Worm (Caenorhabditis elegans) whole organism, L2 larva: Measurements from ENCODE around the gene prmt-1.

Experiments
- C34F6.9 ChIP-seq: fragments of 150-350 bp; optimal IDR thresholded peaks from 2 replicates; lab custom pipeline; 2014; ENCODE audit warnings: missing biosample characterization, missing genetic modification characterization
- F13H6.1 ChIP-seq: sonication (generic microtip); optimal IDR thresholded peaks from 2 replicates; lab custom pipeline; 2016; ENCODE audit warnings: missing genetic modification characterization, missing compliant biosample characterization
- R02D3.7 ChIP-seq: fragments of 150-350 bp; optimal IDR thresholded peaks from 2 replicates; lab custom pipeline; 2014; ENCODE audit warnings: missing biosample characterization, missing genetic modification characterization
- Y55F3AM.14 ChIP-seq: fragments of 200-800 bp; sonication (Bioruptor generic); optimal IDR thresholded peaks from 2 replicates; lab custom pipeline; 2018; ENCODE audit warnings: mild to moderate bottlenecking, missing genetic modification characterization, missing compliant biosample characterization
- ZK546.5 ChIP-seq: sonication (generic microtip); optimal IDR thresholded peaks from 2 replicates; lab custom pipeline; 2017; ENCODE audit warnings: missing biosample characterization, missing genetic modification characterization
- alr-1 ChIP-seq: fragments of 150-350 bp; optimal IDR thresholded peaks from 2 replicates; lab custom pipeline; 2014; ENCODE audit warnings: missing biosample characterization, missing genetic modification characterization
- aly-2 ChIP-seq: fragments of 150-350 bp; optimal IDR thresholded peaks from 2 replicates; lab custom pipeline; 2014; ENCODE audit warnings: missing biosample characterization, missing genetic modification characterization
- ama-1 ChIP-seq: fragments of 150-350 bp; optimal IDR thresholded peaks from 2 replicates; lab custom pipeline; 2018; ENCODE audit warnings: inconsistent platforms
- blmp-1 ChIP-seq: sonication (generic microtip); optimal IDR thresholded peaks from 2 replicates; lab custom pipeline; 2017; ENCODE audit warnings: missing genetic modification characterization, mild to moderate bottlenecking, missing compliant biosample characterization, antibody characterized with exemption, moderate library complexity; ENCODE audit not compliant: insufficient read depth
- ceh-16 ChIP-seq: fragments of 150-350 bp; optimal IDR thresholded peaks from 2 replicates; lab custom pipeline; 2014; ENCODE audit warnings: missing biosample characterization, missing genetic modification characterization
- ceh-82 ChIP-seq: fragments of 150-350 bp; optimal IDR thresholded peaks from 2 replicates; lab custom pipeline; 2014; ENCODE audit warnings: missing biosample characterization, missing genetic modification characterization
- crh-2 ChIP-seq: sonication (generic microtip); optimal IDR thresholded peaks from 2 replicates; lab custom pipeline; 2017; ENCODE audit warnings: missing biosample characterization, missing genetic modification characterization
- dmd-4 ChIP-seq: sonication (generic microtip); optimal IDR thresholded peaks from 2 replicates; lab custom pipeline; 2017; ENCODE audit warnings: missing biosample characterization, missing genetic modification characterization
- egl-27 ChIP-seq: sonication (generic microtip); optimal IDR thresholded peaks from 3 replicates; lab custom pipeline; 2017; ENCODE audit warnings: missing biosample characterization, missing genetic modification reagents, missing genetic modification characterization
- elt-1 ChIP-seq: fragments of 150-350 bp; optimal IDR thresholded peaks from 2 replicates; lab custom pipeline; 2014; ENCODE audit warnings: missing biosample characterization, missing genetic modification characterization
- elt-3 ChIP-seq: sonication (generic microtip); optimal IDR thresholded peaks from 2 replicates; lab custom pipeline; 2017; ENCODE audit warnings: missing biosample characterization, missing genetic modification characterization
- fos-1 ChIP-seq: fragments of 150-350 bp; optimal IDR thresholded peaks from 2 replicates; lab custom pipeline; 2014; ENCODE audit warnings: missing biosample characterization, missing genetic modification characterization
- gmeb-1 ChIP-seq: fragments of 150-350 bp; optimal IDR thresholded peaks from 2 replicates; lab custom pipeline; 2014; ENCODE audit warnings: missing biosample characterization, missing genetic modification characterization
- lin-11 ChIP-seq: fragments of 150-350 bp; sonication (generic microtip); optimal IDR thresholded peaks from 2 replicates; lab custom pipeline; 2014; ENCODE audit warnings: missing biosample characterization, missing genetic modification characterization, inconsistent platforms, mixed read lengths
- lin-13 ChIP-seq: fragments of 150-350 bp; optimal IDR thresholded peaks from 2 replicates; lab custom pipeline; 2014; ENCODE audit warnings: missing biosample characterization, missing genetic modification reagents, missing genetic modification characterization
- lin-39 ChIP-seq: fragments of 150-350 bp; optimal IDR thresholded peaks from 2 replicates; lab custom pipeline; 2014; ENCODE audit warnings: missing biosample characterization, missing genetic modification reagents, missing genetic modification characterization
- lsy-2 ChIP-seq, 2 experiments: fragments of 150-350 bp in 1 of 2; sonication (generic microtip) in 1 of 2; optimal IDR thresholded peaks; 2 replicates each; lab custom pipeline; 2014 to 2017; ENCODE audit warnings: missing biosample characterization in 2 of 2, missing genetic modification characterization in 2 of 2
- mab-5 ChIP-seq: fragments of 150-350 bp; optimal IDR thresholded peaks from 2 replicates; lab custom pipeline; 2014; ENCODE audit warnings: missing biosample characterization, missing genetic modification characterization
- mbf-1 ChIP-seq: sonication (generic microtip); optimal IDR thresholded peaks from 2 replicates; lab custom pipeline; 2017; ENCODE audit warnings: missing biosample characterization, missing genetic modification characterization
- mdl-1 ChIP-seq, 2 experiments: fragments of 150-350 bp in 1 of 2; sonication (generic microtip) in 1 of 2; optimal IDR thresholded peaks; 2 replicates each; lab custom pipeline; 2017; ENCODE audit warnings: missing biosample characterization in 2 of 2, missing genetic modification characterization in 2 of 2
- nhr-10 ChIP-seq: sonication (generic microtip); optimal IDR thresholded peaks from 2 replicates; lab custom pipeline; 2017; ENCODE audit warnings: missing biosample characterization, missing genetic modification characterization
- nhr-11 ChIP-seq: fragments of 150-350 bp; optimal IDR thresholded peaks from 2 replicates; lab custom pipeline; 2014; ENCODE audit warnings: missing biosample characterization, missing genetic modification characterization
- nhr-12 ChIP-seq: fragments of 150-350 bp; optimal IDR thresholded peaks from 2 replicates; lab custom pipeline; 2014; ENCODE audit warnings: missing biosample characterization, missing genetic modification characterization
- nhr-129 ChIP-seq: fragments of 150-350 bp; optimal IDR thresholded peaks from 2 replicates; lab custom pipeline; 2014; ENCODE audit warnings: missing biosample characterization, missing genetic modification characterization
- nhr-21 ChIP-seq: fragments of 150-350 bp; optimal IDR thresholded peaks from 2 replicates; lab custom pipeline; 2014; ENCODE audit warnings: missing biosample characterization, missing genetic modification characterization
- nhr-23 ChIP-seq: fragments of 150-350 bp; optimal IDR thresholded peaks from 2 replicates; lab custom pipeline; 2014; ENCODE audit warnings: missing biosample characterization, missing genetic modification reagents, missing genetic modification characterization
- nhr-237 ChIP-seq: fragments of 150-350 bp; optimal IDR thresholded peaks from 2 replicates; lab custom pipeline; 2014; ENCODE audit warnings: missing biosample characterization, missing genetic modification characterization
- nhr-25 ChIP-seq: fragments of 150-350 bp; sonication (generic microtip); optimal IDR thresholded peaks from 3 replicates; lab custom pipeline; 2014; ENCODE audit warnings: missing biosample characterization, missing genetic modification characterization
- nhr-6 ChIP-seq: fragments of 150-350 bp; optimal IDR thresholded peaks from 2 replicates; lab custom pipeline; 2014; ENCODE audit warnings: missing biosample characterization, missing genetic modification characterization
- nhr-77 ChIP-seq: fragments of 150-350 bp; optimal IDR thresholded peaks from 2 replicates; lab custom pipeline; 2014; ENCODE audit warnings: missing biosample characterization, missing genetic modification characterization
- peb-1 ChIP-seq: fragments of 150-350 bp; optimal IDR thresholded peaks from 2 replicates; lab custom pipeline; 2014; ENCODE audit warnings: missing biosample characterization, missing genetic modification characterization
- sem-4 ChIP-seq: fragments of 150-350 bp; optimal IDR thresholded peaks from 2 replicates; lab custom pipeline; 2014; ENCODE audit warnings: missing biosample characterization, missing genetic modification reagents, missing genetic modification characterization
- skn-1 ChIP-seq: sonication (generic microtip); optimal IDR thresholded peaks from 2 replicates; lab custom pipeline; 2017; ENCODE audit warnings: missing biosample characterization, missing genetic modification characterization
- sma-3 ChIP-seq: sonication (generic microtip); optimal IDR thresholded peaks from 2 replicates; lab custom pipeline; 2016; ENCODE audit warnings: missing genetic modification reagents, missing genetic modification characterization, missing compliant biosample characterization
- sma-9 ChIP-seq, 2 experiments: fragments of 150-350 bp in 1 of 2; sonication (generic microtip) in 1 of 2; optimal IDR thresholded peaks; 2 replicates each; lab custom pipeline; 2014 to 2016; ENCODE audit warnings: missing genetic modification characterization in 2 of 2, mild to moderate bottlenecking in 1 of 2, missing biosample characterization in 1 of 2, missing compliant biosample characterization in 1 of 2, missing genetic modification reagents in 1 of 2, moderate library complexity in 1 of 2
- snpc-4 ChIP-seq: fragments of 150-350 bp; optimal IDR thresholded peaks from 2 replicates; lab custom pipeline; 2014; ENCODE audit warnings: missing biosample characterization, missing genetic modification characterization
- unc-39 ChIP-seq: fragments of 150-350 bp; optimal IDR thresholded peaks from 2 replicates; lab custom pipeline; 2014; ENCODE audit warnings: missing biosample characterization, missing genetic modification characterization
- unc-55 ChIP-seq: fragments of 150-350 bp; sonication (generic microtip); optimal IDR thresholded peaks from 3 replicates; lab custom pipeline; 2014; ENCODE audit warnings: missing biosample characterization, missing genetic modification reagents, missing genetic modification characterization
- unc-62 ChIP-seq: fragments of 150-350 bp; optimal IDR thresholded peaks from 2 replicates; lab custom pipeline; 2014; ENCODE audit warnings: missing biosample characterization, missing genetic modification reagents, missing genetic modification characterization
- zag-1 ChIP-seq: fragments of 150-350 bp; optimal IDR thresholded peaks from 2 replicates; lab custom pipeline; 2014; ENCODE audit warnings: missing biosample characterization, missing genetic modification characterization
- ztf-1 ChIP-seq: fragments of 200-800 bp; sonication (Bioruptor generic); conservative IDR thresholded peaks from 2 replicates; pipeline ENCODE4 v1.3.6; 2022; ENCODE audit warnings: missing genetic modification characterization, missing compliant biosample characterization
- ztf-11 ChIP-seq: sonication (generic microtip); optimal IDR thresholded peaks from 2 replicates; lab custom pipeline; 2017; ENCODE audit warnings: missing biosample characterization, missing genetic modification characterization
- ztf-4 ChIP-seq: fragments of 150-350 bp; optimal IDR thresholded peaks from 2 replicates; lab custom pipeline; 2014; ENCODE audit warnings: missing biosample characterization, missing genetic modification characterization

The prmt-1 gene

ce11 chrV:20269661-20270137 is at the start of gene prmt-1, which contains the start of gene cdkr-3:
Gene prmt-1, minus strand, starts transcription at chrV:20269711.
Gene cdkr-3, plus strand, starts transcription at chrV:20270107.
- TF ChIP-seq lin-13 (GFP tag; lab: Kevin White, UChicago): peak; percentile 48
- no peak for TF ChIP-seq ztf-4 (tag; lab: Kevin White, UChicago)
- TF ChIP-seq zag-1 (tag; lab: Kevin White, UChicago): no peak
- no peak for TF ChIP-seq unc-39 (tag; lab: Kevin White, UChicago)
- no peak for TF ChIP-seq F13H6.1 (tag; lab: Kevin White, UChicago)
- TF ChIP-seq sma-3 (GFP tag; lab: Kevin White, UChicago): peak; percentile 12
- no peak for TF ChIP-seq blmp-1 (tag; lab: Kevin White, UChicago)
- peak; percentile 5 for TF ChIP-seq fos-1 (tag; lab: Kevin White, UChicago)
- no peak for TF ChIP-seq skn-1 (tag; lab: Kevin White, UChicago)
- peak; percentile 70 for TF ChIP-seq crh-2 (tag; lab: Kevin White, UChicago)
- no peak for TF ChIP-seq mab-5 (tag; lab: Kevin White, UChicago)
- TF ChIP-seq ceh-82 (tag; lab: Kevin White, UChicago): no peak
- no peak for TF ChIP-seq mdl-1 (tag; optimal IDR thresholded peaks at IDR 0.05; lab: Kevin White, UChicago)
- no peak for TF ChIP-seq snpc-4 (tag; lab: Kevin White, UChicago)
- TF ChIP-seq ztf-11 (tag; lab: Kevin White, UChicago): no peak
- TF ChIP-seq peb-1: no peak
- peak; percentile 56 for TF ChIP-seq C34F6.9 (tag; lab: Kevin White, UChicago)
- TF ChIP-seq sem-4 (tag; lab: Kevin White, UChicago): no peak
- TF ChIP-seq mbf-1 (tag; lab: Kevin White, UChicago): no peak
- peak; percentile 89 for TF ChIP-seq unc-55 (GFP tag; lab: Kevin White, UChicago)
- TF ChIP-seq ceh-16 (tag; lab: Kevin White, UChicago): no peak
- no peak for TF ChIP-seq nhr-237 (tag; lab: Kevin White, UChicago)
- TF ChIP-seq nhr-129 (tag; lab: Kevin White, UChicago): peak; percentile 57
- no peak for TF ChIP-seq nhr-11 (tag; lab: Kevin White, UChicago)
- no peak for TF ChIP-seq nhr-12 (tag; lab: Kevin White, UChicago)
- TF ChIP-seq unc-62: no peak
- TF ChIP-seq ama-1: no peak
- no peak for TF ChIP-seq sma-9 (GFP tag; optimal IDR thresholded peaks at IDR 0.05; lab: Kevin White, UChicago)
- TF ChIP-seq sma-9 (tag; optimal IDR thresholded peaks at IDR 0.05; lab: Kevin White, UChicago): no peak
- TF ChIP-seq lsy-2 (tag; optimal IDR thresholded peaks at IDR 0.05; lab: Kevin White, UChicago): peak in 1 of 2 experiments; percentile 69
- TF ChIP-seq ztf-1 (GFP tag; lab: Robert Waterston, UW): no peak
- no peak for TF ChIP-seq nhr-21 (tag; lab: Kevin White, UChicago)
- TF ChIP-seq nhr-6: no peak
- TF ChIP-seq gmeb-1 (tag; lab: Kevin White, UChicago): peak; percentile 55
- TF ChIP-seq aly-2 (tag; lab: Kevin White, UChicago): no peak
- no peak for TF ChIP-seq dmd-4 (tag; lab: Kevin White, UChicago)
- no peak for TF ChIP-seq egl-27 (tag; lab: Kevin White, UChicago)
- no peak for TF ChIP-seq nhr-77
- no peak for TF ChIP-seq nhr-23
- no peak for TF ChIP-seq lin-39 (tag; lab: Kevin White, UChicago)
- TF ChIP-seq nhr-25: no peak
- peak; percentile 57 for TF ChIP-seq R02D3.7 (tag; lab: Kevin White, UChicago)
- TF ChIP-seq elt-1 (tag; lab: Kevin White, UChicago): no peak
- no peak for TF ChIP-seq nhr-10
- no peak for TF ChIP-seq ZK546.5 (tag; lab: Kevin White, UChicago)
- no peak for TF ChIP-seq alr-1
- TF ChIP-seq lin-11 (tag; lab: Kevin White, UChicago): no peak
- no peak for TF ChIP-seq elt-3 (tag; lab: Kevin White, UChicago)
- TF ChIP-seq Y55F3AM.14: no peak
